Worm (Caenorhabditis elegans) whole organism, young adult: ENCODE measurements around the gene kqt-3.

Experiments
- K11D2.4 ChIP-seq: fragments of 200-800 bp; sonication (Bioruptor generic); IDR thresholded peaks from 2 replicates; pipeline ENCODE4 v1.3.6; 2022; ENCODE audit warnings: missing genetic modification reagents, missing genetic modification characterization, missing compliant biosample characterization
- aptf-2 ChIP-seq: fragments of 200-800 bp; sonication (Bioruptor generic); conservative IDR thresholded peaks from 2 replicates; pipeline ENCODE4 v1.3.6; 2022; ENCODE audit warnings: missing genetic modification reagents, missing genetic modification characterization, missing compliant biosample characterization
- attf-5 ChIP-seq: fragments of 200-800 bp; sonication (Bioruptor generic); optimal IDR thresholded peaks from 2 replicates; lab custom pipeline; 2018; ENCODE audit warnings: mild to moderate bottlenecking, missing genetic modification characterization, missing compliant biosample characterization
- ccch-3 ChIP-seq: fragments of 200-800 bp; sonication (Bioruptor generic); optimal IDR thresholded peaks from 2 replicates; lab custom pipeline; 2018; ENCODE audit warnings: mild to moderate bottlenecking, missing genetic modification characterization, missing compliant biosample characterization
- lin-26 ChIP-seq: fragments of 200-800 bp; sonication (Bioruptor generic); IDR thresholded peaks from 2 replicates; pipeline ENCODE4 v1.3.6; 2022; ENCODE audit warnings: missing genetic modification reagents, missing genetic modification characterization, missing compliant biosample characterization
- lin-40 ChIP-seq: sonication (generic microtip); optimal IDR thresholded peaks from 2 replicates; lab custom pipeline; 2016; ENCODE audit warnings: missing genetic modification characterization, mild to moderate bottlenecking, missing compliant biosample characterization, missing genotype, missing genetic modification reagents
- zfh-2 ChIP-seq: fragments of 200-800 bp; sonication (Bioruptor generic); conservative IDR thresholded peaks from 2 replicates; pipeline ENCODE4 v1.3.6; 2022; ENCODE audit warnings: missing genetic modification reagents, missing genetic modification characterization, missing compliant biosample characterization

ce11 chrII:13751030-13751429 is 54.9 kb downstream of the kqt-3 start:
- no peak for TF ChIP-seq ccch-3 (GFP tag; lab: Kevin White, UChicago)
- TF ChIP-seq zfh-2 (GFP tag; lab: Robert Waterston, UW): no peak
- no peak for TF ChIP-seq lin-40 (tag; lab: Kevin White, UChicago)
- TF ChIP-seq attf-5 (GFP tag; lab: Kevin White, UChicago): no peak
- TF ChIP-seq lin-26 (GFP tag; lab: Robert Waterston, UW): no peak
- TF ChIP-seq K11D2.4 (GFP tag; lab: Robert Waterston, UW): no peak
- TF ChIP-seq aptf-2 (GFP tag; lab: Robert Waterston, UW): no peak
